Fruit fly (Drosophila melanogaster) whole organism: ENCODE results near the gene GC1.

Experiments used
- Dll ChIP-seq: fragments of >200 bp; optimal IDR thresholded peaks from 2 replicates; lab custom pipeline; 2017
- usp ChIP-seq: fragments of >200 bp; optimal IDR thresholded peaks from 2 replicates; lab custom pipeline; 2017; ENCODE audit warnings: missing biosample characterization, missing genetic modification characterization, mixed read lengths

DNA sequence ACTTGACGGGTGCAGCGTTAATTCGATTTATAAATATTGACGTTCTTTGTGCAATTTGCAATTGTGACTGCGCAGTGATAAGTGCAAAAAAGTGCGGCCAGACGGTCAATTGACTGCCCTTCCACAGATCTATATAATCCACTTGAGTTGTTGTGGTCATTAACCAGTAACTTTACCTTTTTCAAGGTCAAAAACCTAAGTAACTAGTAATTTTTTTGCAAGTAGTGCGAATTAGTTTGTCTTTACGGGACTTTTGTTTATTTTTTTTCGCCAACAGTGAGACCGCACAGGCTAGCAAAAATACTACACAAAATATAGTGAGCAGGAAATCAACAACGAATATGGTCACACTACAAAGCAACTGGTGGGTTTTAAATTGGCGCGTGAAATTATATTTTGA lies 7.1 kb downstream of the GC1 start, which contains the start of gene Tango9:
- TF ChIP-seq usp (GFP tag; lab: Kevin White, UChicago) (no peak), Dll (no peak)
